Worm (Caenorhabditis elegans): ENCODE data around the gene T04G9.7.
A peak's percentile ranks its signal among the peaks of the same experiment; 100 is the strongest.

Gene T04G9.7

DNA sequence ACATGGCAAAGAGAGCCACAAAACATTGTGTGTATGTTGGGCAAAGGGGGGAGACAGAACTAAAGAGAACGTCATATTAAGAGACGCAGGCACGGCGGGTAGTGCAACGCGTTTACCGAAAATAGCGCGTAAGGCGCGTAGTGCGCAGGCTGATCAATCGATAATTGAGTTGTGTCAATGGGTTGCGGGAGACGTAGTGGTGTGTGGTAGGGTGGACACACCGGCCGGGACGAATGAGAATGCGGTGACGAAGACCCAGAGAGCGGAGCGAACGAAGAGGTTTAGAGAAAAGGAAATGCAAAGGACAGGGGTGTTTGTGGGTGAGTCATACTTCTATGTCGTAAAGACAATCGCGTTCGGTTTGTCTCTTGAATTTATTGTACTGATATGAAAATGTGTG, 42.9 kb upstream of the T04G9.7 start (continued):
- TF ChIP-seq F49E8.2 (tag; optimal IDR thresholded peaks at IDR 0.05; ENCODE audit: borderline replicate concordance) (no peak), lin-15B (tag; optimal IDR thresholded peaks at IDR 0.05) (no peak), ceh-28 (tag; optimal IDR thresholded peaks at IDR 0.05) (peak; percentile 90), nhr-41 (GFP tag; IDR thresholded peaks at IDR 0.05) (no peak), lin-38 (GFP tag; IDR thresholded peaks at IDR 0.05) (peak; percentile 44), dpl-1 (GFP tag; optimal IDR thresholded peaks at IDR 0.05) (peak; percentile 60), ama-1 (optimal IDR thresholded peaks at IDR 0.05) (no peak), lsy-2 (tag; optimal IDR thresholded peaks at IDR 0.05) (peak in 1 of 2 experiments; percentile 61), D1046.2 (GFP tag; IDR thresholded peaks at IDR 0.05) (no peak), skn-1 (tag; optimal IDR thresholded peaks at IDR 0.05) (no peak), nhr-11 (tag; optimal IDR thresholded peaks at IDR 0.05) (peak; percentile 42), pqm-1 (tag; optimal IDR thresholded peaks at IDR 0.05) (peak; percentile 22), aly-2 (tag; optimal IDR thresholded peaks at IDR 0.05) (no peak), lin-13 (GFP tag; optimal IDR thresholded peaks at IDR 0.05) (no peak), attf-4 (tag; optimal IDR thresholded peaks at IDR 0.05) (no peak), spr-1 (tag; optimal IDR thresholded peaks at IDR 0.05) (peak; percentile 53), php-3 (GFP tag; IDR thresholded peaks at IDR 0.05) (peak; percentile 74), ceh-20 (GFP tag; IDR thresholded peaks at IDR 0.05) (0 out of 2 replicates have a peak, but pooled peaks have one; percentile 54), mdt-29 (GFP tag; IDR thresholded peaks at IDR 0.05) (no peak), Y105C5A.15 (GFP tag; IDR thresholded peaks at IDR 0.05) (no peak), ceh-44 (GFP tag; IDR thresholded peaks at IDR 0.05) (0 out of 2 replicates have a peak, but pooled peaks have one; percentile 32), cey-2 (tag; optimal IDR thresholded peaks at IDR 0.05; ENCODE audit: borderline replicate concordance, insufficient read depth) (no peak), sdz-12 (GFP tag; optimal IDR thresholded peaks at IDR 0.05) (no peak), ces-1 (GFP tag; optimal IDR thresholded peaks at IDR 0.05) (no peak), zfp-3 (GFP tag; conservative IDR thresholded peaks at IDR 0.05) (0 out of 2 replicates have a peak, but pooled peaks have one; percentile 13), ceh-62 (tag; optimal IDR thresholded peaks at IDR 0.05) (no peak), daf-19 (GFP tag; conservative IDR thresholded peaks at IDR 0.05) (no peak), nhr-42 (GFP tag; IDR thresholded peaks at IDR 0.05) (0 out of 2 replicates have a peak, but pooled peaks have one; percentile 55)

DNA sequence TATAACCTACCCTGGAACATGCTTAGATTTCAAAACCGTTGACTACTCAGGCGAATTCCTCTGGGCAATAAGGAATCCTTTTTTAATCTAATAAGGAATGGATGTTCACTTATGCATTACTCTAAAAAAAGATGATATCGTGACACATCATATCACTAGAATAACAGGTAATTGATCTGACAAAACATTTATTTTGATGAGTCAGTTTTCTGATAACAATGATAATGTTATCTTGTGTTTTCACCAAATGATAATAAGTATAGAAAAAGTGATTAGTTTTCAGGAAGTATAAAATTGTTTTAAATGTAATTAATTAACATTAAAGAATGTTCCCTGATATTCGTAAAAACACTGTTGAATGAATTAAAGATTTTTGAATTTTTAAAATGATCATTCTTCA, 41.6 kb upstream of the T04G9.7 start:
- TF ChIP-seq snpc-4 (tag; optimal IDR thresholded peaks at IDR 0.05), result no peak
- TF ChIP-seq cey-2 (tag; optimal IDR thresholded peaks at IDR 0.05; ENCODE audit: borderline replicate concordance, insufficient read depth), result no peak

DNA sequence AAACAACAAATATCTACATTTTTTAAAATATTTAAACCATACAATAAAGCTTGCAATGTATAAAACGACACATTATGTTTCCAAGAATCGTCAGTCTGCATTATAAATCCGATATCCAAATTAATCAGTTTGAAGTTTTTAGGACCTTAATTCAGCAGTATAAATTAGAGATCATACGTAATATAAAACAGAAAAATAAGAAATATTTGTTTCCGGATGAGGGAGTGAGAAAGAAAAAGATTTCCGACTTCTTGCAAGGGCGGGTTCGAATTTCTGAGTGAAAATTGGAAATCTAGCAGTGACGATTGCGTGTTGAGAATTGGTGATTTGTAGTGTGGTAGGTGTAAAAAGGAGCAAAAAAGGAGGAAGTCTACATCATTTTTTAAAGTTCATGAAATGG, 35.1 kb upstream of the T04G9.7 start, which contains the start of gene npr-19:
npr-19 (minus strand) TSS at position 101 of the 400 bp plus-strand sequence.
- TF ChIP-seq jun-1 (tag; optimal IDR thresholded peaks at IDR 0.05) (no peak), pqm-1 (tag; optimal IDR thresholded peaks at IDR 0.05) (no peak), mxl-3 (GFP tag; optimal IDR thresholded peaks at IDR 0.05) (no peak), zip-11 (GFP tag; IDR thresholded peaks at IDR 0.05) (no peak), nhr-10 (tag; optimal IDR thresholded peaks at IDR 0.05) (no peak), Y5F2A.4 (GFP tag; optimal IDR thresholded peaks at IDR 0.05) (no peak), ztf-7 (tag; optimal IDR thresholded peaks at IDR 0.05) (no peak), dmd-6 (GFP tag; IDR thresholded peaks at IDR 0.05) (no peak), mdl-1 (tag; optimal IDR thresholded peaks at IDR 0.05) (no peak), aha-1 (tag) (no peak), mes-2 (tag; optimal IDR thresholded peaks at IDR 0.05; ENCODE audit: poor library complexity, severe bottlenecking) (no peak), arid-1 (GFP tag; conservative IDR thresholded peaks at IDR 0.05) (no peak), daf-19 (GFP tag; conservative IDR thresholded peaks at IDR 0.05) (no peak), dmd-8 (GFP tag; IDR thresholded peaks at IDR 0.05) (no peak), snpc-1.2 (GFP tag; IDR thresholded peaks at IDR 0.05) (no peak), rbr-2 (tag; optimal IDR thresholded peaks at IDR 0.05) (no peak), lim-7 (GFP tag; IDR thresholded peaks at IDR 0.05) (no peak), gei-8 (GFP tag; optimal IDR thresholded peaks at IDR 0.05) (no peak)
